Worm (Caenorhabditis elegans) whole organism, late embryonic: ENCODE results near the gene ceh-41.

Experiments used
- K09A11.1 ChIP-seq: sonication (generic microtip); optimal IDR thresholded peaks from 2 replicates; lab custom pipeline; 2017; ENCODE audit warnings: antibody characterized with exemption, mild to moderate bottlenecking, missing genetic modification characterization, missing compliant biosample characterization; ENCODE audit not compliant: insufficient read depth
- Y22D7AL.16 ChIP-seq: sonication (generic microtip); optimal IDR thresholded peaks from 2 replicates; lab custom pipeline; 2016; ENCODE audit warnings: missing genetic modification characterization, missing compliant biosample characterization
- ahr-1 ChIP-seq: sonication (generic microtip); optimal IDR thresholded peaks from 2 replicates; lab custom pipeline; 2016; ENCODE audit warnings: missing genetic modification characterization, missing compliant biosample characterization
- ama-1 ChIP-seq: fragments of 150-350 bp; optimal IDR thresholded peaks from 2 replicates; lab custom pipeline; 2014
- ceh-14 ChIP-seq: sonication (generic microtip); optimal IDR thresholded peaks from 2 replicates; lab custom pipeline; 2016; ENCODE audit warnings: missing genotype, missing genetic modification characterization, missing compliant biosample characterization
- ceh-19 ChIP-seq: fragments of 200-800 bp; sonication (Bioruptor generic); optimal IDR thresholded peaks from 2 replicates; lab custom pipeline; 2018; ENCODE audit warnings: mild to moderate bottlenecking, missing genetic modification characterization, missing compliant biosample characterization
- ceh-2 ChIP-seq: sonication (generic microtip); optimal IDR thresholded peaks from 2 replicates; lab custom pipeline; 2016; ENCODE audit warnings: missing genotype, missing genetic modification characterization, missing compliant biosample characterization
- ceh-24 ChIP-seq: sonication (generic microtip); optimal IDR thresholded peaks from 2 replicates; lab custom pipeline; 2016; ENCODE audit warnings: mild to moderate bottlenecking, missing genetic modification characterization, missing compliant biosample characterization
- ceh-31 ChIP-seq: sonication (generic microtip); optimal IDR thresholded peaks from 2 replicates; lab custom pipeline; 2016; ENCODE audit warnings: missing genetic modification characterization, missing compliant biosample characterization
- ceh-34 ChIP-seq: sonication (generic microtip); optimal IDR thresholded peaks from 2 replicates; lab custom pipeline; 2016; ENCODE audit warnings: mild to moderate bottlenecking, missing genetic modification characterization, missing compliant biosample characterization
- ceh-45 ChIP-seq: fragments of 200-800 bp; sonication (Bioruptor generic); IDR thresholded peaks from 2 replicates; pipeline ENCODE4 v1.3.6; 2022; ENCODE audit warnings: missing genetic modification reagents, missing genetic modification characterization, missing compliant biosample characterization
- ceh-48 ChIP-seq: sonication (generic microtip); optimal IDR thresholded peaks from 2 replicates; lab custom pipeline; 2016; ENCODE audit warnings: missing genetic modification characterization, inconsistent platforms, missing compliant biosample characterization
- che-1 ChIP-seq: sonication (generic microtip); optimal IDR thresholded peaks from 2 replicates; lab custom pipeline; 2016; ENCODE audit warnings: mild to moderate bottlenecking, missing genetic modification characterization, missing compliant biosample characterization
- dmd-4 ChIP-seq: sonication (generic microtip); optimal IDR thresholded peaks from 2 replicates; lab custom pipeline; 2016; ENCODE audit warnings: borderline replicate concordance, missing genetic modification characterization, missing compliant biosample characterization
- elt-2 ChIP-seq: sonication (generic microtip); optimal IDR thresholded peaks from 2 replicates; lab custom pipeline; 2016; ENCODE audit warnings: missing genetic modification reagents, missing genetic modification characterization, missing compliant biosample characterization
- ets-4 ChIP-seq: sonication (generic microtip); optimal IDR thresholded peaks from 2 replicates; lab custom pipeline; 2016; ENCODE audit warnings: missing genetic modification characterization, missing compliant biosample characterization
- fax-1 ChIP-seq: sonication (generic microtip); optimal IDR thresholded peaks from 2 replicates; lab custom pipeline; 2016; ENCODE audit warnings: missing genotype, missing genetic modification characterization, missing compliant biosample characterization
- fkh-10 ChIP-seq: fragments of 150-350 bp; optimal IDR thresholded peaks from 2 replicates; lab custom pipeline; 2014; ENCODE audit warnings: missing biosample characterization, missing genetic modification reagents, missing genetic modification characterization
- gmeb-2 ChIP-seq: sonication (generic microtip); optimal IDR thresholded peaks from 2 replicates; lab custom pipeline; 2016; ENCODE audit warnings: missing genetic modification characterization, inconsistent platforms, missing compliant biosample characterization
- hlh-15 ChIP-seq: sonication (generic microtip); optimal IDR thresholded peaks from 2 replicates; lab custom pipeline; 2016; ENCODE audit warnings: missing genetic modification characterization, missing compliant biosample characterization
- hlh-6 ChIP-seq: sonication (generic microtip); optimal IDR thresholded peaks from 2 replicates; lab custom pipeline; 2016; ENCODE audit warnings: missing genotype, missing genetic modification characterization, missing compliant biosample characterization
- hlh-8 ChIP-seq: sonication (generic microtip); optimal IDR thresholded peaks from 2 replicates; lab custom pipeline; 2016; ENCODE audit warnings: missing genotype, missing genetic modification characterization, missing compliant biosample characterization
- lin-11 ChIP-seq: fragments of 200-800 bp; sonication (Bioruptor generic); optimal IDR thresholded peaks from 2 replicates; lab custom pipeline; 2018; ENCODE audit warnings: mild to moderate bottlenecking, missing genetic modification characterization, missing compliant biosample characterization
- madf-2 ChIP-seq: sonication (generic microtip); optimal IDR thresholded peaks from 2 replicates; lab custom pipeline; 2017; ENCODE audit warnings: missing genetic modification characterization, missing compliant biosample characterization
- mec-3 ChIP-seq: sonication (generic microtip); optimal IDR thresholded peaks from 2 replicates; lab custom pipeline; 2016; ENCODE audit warnings: borderline replicate concordance, missing genetic modification characterization, missing compliant biosample characterization
- nfya-1 ChIP-seq: sonication (generic microtip); optimal IDR thresholded peaks from 2 replicates; lab custom pipeline; 2017; ENCODE audit warnings: missing genetic modification characterization, mild to moderate bottlenecking, missing compliant biosample characterization, antibody characterized with exemption, moderate library complexity
- nhr-232 ChIP-seq: sonication (generic microtip); optimal IDR thresholded peaks from 2 replicates; lab custom pipeline; 2016; ENCODE audit warnings: missing genetic modification characterization, missing compliant biosample characterization
- npax-4 ChIP-seq: sonication (generic microtip); optimal IDR thresholded peaks from 2 replicates; lab custom pipeline; 2016; ENCODE audit warnings: missing genetic modification characterization, missing compliant biosample characterization
- pag-3 ChIP-seq: sonication (generic microtip); optimal IDR thresholded peaks from 2 replicates; lab custom pipeline; 2016; ENCODE audit warnings: missing compliant biosample characterization, missing genetic modification characterization, borderline replicate concordance
- pha-2 ChIP-seq: sonication (generic microtip); optimal IDR thresholded peaks from 2 replicates; lab custom pipeline; 2017; ENCODE audit warnings: mild to moderate bottlenecking, missing genetic modification characterization, missing compliant biosample characterization
- pros-1 ChIP-seq: fragments of 150-350 bp; optimal IDR thresholded peaks from 2 replicates; lab custom pipeline; 2014; ENCODE audit warnings: missing biosample characterization, missing genetic modification reagents, missing genetic modification characterization
- ref-2 ChIP-seq: sonication (generic microtip); optimal IDR thresholded peaks from 2 replicates; lab custom pipeline; 2016; ENCODE audit warnings: missing genetic modification characterization, missing compliant biosample characterization
- rnt-1 ChIP-seq: sonication (generic microtip); optimal IDR thresholded peaks from 2 replicates; lab custom pipeline; 2016; ENCODE audit warnings: missing genetic modification characterization, missing compliant biosample characterization
- sox-4 ChIP-seq: sonication (generic microtip); optimal IDR thresholded peaks from 2 replicates; lab custom pipeline; 2017; ENCODE audit warnings: mild to moderate bottlenecking, missing genetic modification characterization, inconsistent platforms, missing compliant biosample characterization
- syd-9 ChIP-seq: sonication (generic microtip); optimal IDR thresholded peaks from 2 replicates; lab custom pipeline; 2016; ENCODE audit warnings: mild to moderate bottlenecking, missing genetic modification characterization, moderate library complexity, missing compliant biosample characterization
- tbx-2 ChIP-seq: sonication (generic microtip); optimal IDR thresholded peaks from 2 replicates; lab custom pipeline; 2016; ENCODE audit warnings: missing genetic modification characterization, missing compliant biosample characterization
- unc-3 ChIP-seq, 2 experiments: fragments of 200-800 bp in 1 of 2; sonication (Bioruptor generic) in 1 of 2; sonication (generic microtip) in 1 of 2; conservative IDR thresholded peaks in 1 of 2; optimal IDR thresholded peaks in 1 of 2; 2 replicates each; pipeline versions ENCODE4 v1.3.6 to Lab custom; 2016 to 2022; ENCODE audit warnings: missing compliant biosample characterization in 2 of 2, missing genetic modification characterization in 2 of 2, missing genetic modification reagents in 1 of 2
- unc-42 ChIP-seq: sonication (generic microtip); optimal IDR thresholded peaks from 2 replicates; lab custom pipeline; 2016; ENCODE audit warnings: missing genotype, missing genetic modification characterization, missing compliant biosample characterization
- unc-86 ChIP-seq: sonication (generic microtip); optimal IDR thresholded peaks from 2 replicates; lab custom pipeline; 2016; ENCODE audit warnings: missing genetic modification characterization, missing compliant biosample characterization
- zip-5 ChIP-seq: sonication (generic microtip); optimal IDR thresholded peaks from 2 replicates; lab custom pipeline; 2016; ENCODE audit warnings: missing genetic modification characterization, missing compliant biosample characterization
- ztf-16 ChIP-seq: sonication (generic microtip); optimal IDR thresholded peaks from 2 replicates; lab custom pipeline; 2017; ENCODE audit warnings: missing genetic modification characterization, missing compliant biosample characterization

The ceh-41 gene

ce11 chrX:1837703-1838102 lies 10.8 kb downstream of the ceh-41 start (continued):
- TF ChIP-seq hlh-15 (tag; lab: Kevin White, UChicago): peak; percentile 52
- TF ChIP-seq ztf-16: peak; percentile 48
- no peak for TF ChIP-seq hlh-8 (tag; lab: Kevin White, UChicago)
- peak; percentile 21 for TF ChIP-seq npax-4 (tag; lab: Kevin White, UChicago)
- TF ChIP-seq tbx-2 (tag; lab: Kevin White, UChicago): peak; percentile 24
- TF ChIP-seq ceh-31 (tag; lab: Kevin White, UChicago): peak; percentile 35
- peak; percentile 67 for TF ChIP-seq dmd-4 (tag; lab: Kevin White, UChicago)
- peak; percentile 25 for TF ChIP-seq ceh-24 (tag; lab: Kevin White, UChicago)
- TF ChIP-seq rnt-1 (tag; lab: Kevin White, UChicago): peak; percentile 28
- TF ChIP-seq ama-1 (lab: Kevin White, UChicago): no peak
- peak; percentile 50 for TF ChIP-seq madf-2 (tag; lab: Kevin White, UChicago)
- no peak for TF ChIP-seq pros-1 (tag; lab: Kevin White, UChicago)
- TF ChIP-seq ets-4 (tag; lab: Kevin White, UChicago): peak; percentile 29
- TF ChIP-seq nfya-1 (tag; lab: Kevin White, UChicago): peak; percentile 28
- peak; percentile 74 for TF ChIP-seq ceh-19 (GFP tag; lab: Kevin White, UChicago)
- TF ChIP-seq syd-9 (tag; lab: Kevin White, UChicago): peak; percentile 54
- TF ChIP-seq che-1: peak; percentile 79
- peak; percentile 62 for TF ChIP-seq mec-3 (tag; lab: Kevin White, UChicago)
- peak; percentile 51 for TF ChIP-seq unc-86 (tag; lab: Kevin White, UChicago)

- no peak for TF ChIP-seq sox-4 (tag; lab: Kevin White, UChicago)
- no peak for TF ChIP-seq pha-2 (tag; lab: Kevin White, UChicago)
- TF ChIP-seq elt-2 (tag; lab: Kevin White, UChicago): no peak
- TF ChIP-seq ceh-45: no peak
- TF ChIP-seq unc-42: no peak
- no peak for TF ChIP-seq ref-2 (tag; lab: Kevin White, UChicago)
- TF ChIP-seq hlh-6 (tag; lab: Kevin White, UChicago): no peak
- TF ChIP-seq Y22D7AL.16 (tag; lab: Kevin White, UChicago): no peak
- TF ChIP-seq pag-3: no peak
- TF ChIP-seq lin-11 (tag; lab: Kevin White, UChicago): no peak
- TF ChIP-seq madf-2 (tag; lab: Kevin White, UChicago): no peak
- TF ChIP-seq gmeb-2 (tag; lab: Kevin White, UChicago): no peak
- TF ChIP-seq ahr-1 (tag; lab: Kevin White, UChicago): no peak
- no peak for TF ChIP-seq nhr-232
- TF ChIP-seq ceh-48 (tag; lab: Kevin White, UChicago): no peak
Measured at ce11 chrX:1830475-1830874, 18.0 kb downstream of the ceh-41 start.

- TF ChIP-seq ceh-34 (tag; lab: Kevin White, UChicago): no peak
- TF ChIP-seq hlh-6 (tag; lab: Kevin White, UChicago): no peak
- no peak for TF ChIP-seq ceh-24 (tag; lab: Kevin White, UChicago)
- no peak for TF ChIP-seq unc-3 (GFP tag; conservative IDR thresholded peaks at IDR 0.05; lab: Robert Waterston, UW)
- no peak for TF ChIP-seq unc-3 (tag; optimal IDR thresholded peaks at IDR 0.05; lab: Kevin White, UChicago)
- TF ChIP-seq nfya-1 (tag; lab: Kevin White, UChicago): no peak
- no peak for TF ChIP-seq fax-1
- no peak for TF ChIP-seq ceh-14
- no peak for TF ChIP-seq ceh-2 (tag; lab: Kevin White, UChicago)
- no peak for TF ChIP-seq fkh-10 (GFP tag; lab: Kevin White, UChicago)
- TF ChIP-seq K09A11.1: no peak
- TF ChIP-seq ref-2 (tag; lab: Kevin White, UChicago): no peak
- TF ChIP-seq pros-1 (tag; lab: Kevin White, UChicago): no peak
- TF ChIP-seq zip-5 (tag; lab: Kevin White, UChicago): no peak
- TF ChIP-seq, all 69 proteins: peak for 0
Measured at ce11 chrX:1829937-1830336, 18.5 kb downstream of the ceh-41 start, which contains the start of gene C14E2.6. TSS of gene C14E2.6 (minus strand) at chrX:1830037.
